Worm (Caenorhabditis elegans): ENCODE measurements around the gene vha-2.

ce11 chrIII:9798478-9799157, 16.7 kb downstream of the vha-2 start, which contains the start of gene ZK632.2:
- TF ChIP-seq mdl-1 (tag; optimal IDR thresholded peaks at IDR 0.05) (no peak), snpc-4 (tag; optimal IDR thresholded peaks at IDR 0.05) (no peak)

Measured in whole organism, L4 larva.